Worm (Caenorhabditis elegans): Measurements from ENCODE around the gene srb-5.

ce11 chrII:5194066-5194465 lies 30.9 kb upstream of the srb-5 start, which contains the start of gene msp-49:
- TF ChIP-seq ztf-23 (GFP tag; IDR thresholded peaks at IDR 0.05) (no peak), med-1 (GFP tag; optimal IDR thresholded peaks at IDR 0.05; ENCODE audit: insufficient read depth) (no peak), klf-2 (GFP tag; conservative IDR thresholded peaks at IDR 0.05) (no peak), ztf-29 (GFP tag; IDR thresholded peaks at IDR 0.05) (no peak), flt-1 (GFP tag; IDR thresholded peaks at IDR 0.05) (no peak), ref-1 (GFP tag; conservative IDR thresholded peaks at IDR 0.05) (no peak)

Measured in whole organism, midembryonic.